Worm (Caenorhabditis elegans) whole organism, mixed stage, embryonic: ENCODE data around the gene msp-36.

Experiments used
- elt-3 ChIP-seq: fragments of 150-350 bp; optimal IDR thresholded peaks from 2 replicates; lab custom pipeline; 2014; ENCODE audit warnings: missing biosample characterization, missing genetic modification characterization
- unc-62 ChIP-seq: fragments of 150-350 bp; optimal IDR thresholded peaks from 2 replicates; lab custom pipeline; 2014; ENCODE audit warnings: missing biosample characterization, missing genetic modification reagents, missing genetic modification characterization

DNA sequence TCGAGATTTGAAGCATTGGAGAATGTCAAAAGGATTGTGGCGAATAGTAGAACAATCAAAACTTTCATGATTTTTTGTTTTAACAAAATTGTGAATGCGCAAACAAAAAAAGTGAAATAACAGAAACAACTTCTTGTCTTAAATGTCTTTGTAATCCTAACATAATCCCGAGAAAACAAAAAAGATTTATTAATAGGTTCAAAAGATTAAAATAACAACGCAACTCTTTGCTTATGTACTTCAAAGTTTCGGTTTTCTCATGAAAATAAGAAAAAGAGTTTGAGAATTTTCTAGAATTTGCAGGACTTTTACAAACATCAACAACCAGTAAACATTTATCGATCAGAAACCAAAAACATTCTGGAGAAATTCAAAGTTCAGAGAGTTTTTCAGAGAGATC, 5.5 kb upstream of the msp-36 start, which contains the start of gene ttr-39:
- no peak for TF ChIP-seq unc-62 (GFP tag; lab: Kevin White, UChicago)
- TF ChIP-seq elt-3 (tag; lab: Kevin White, UChicago) = no peak
